Worm (Caenorhabditis elegans): ENCODE data around the gene D1005.10.
A peak's percentile ranks its signal among the peaks of the same experiment; 100 is the strongest.

The D1005.10 gene

DNA sequence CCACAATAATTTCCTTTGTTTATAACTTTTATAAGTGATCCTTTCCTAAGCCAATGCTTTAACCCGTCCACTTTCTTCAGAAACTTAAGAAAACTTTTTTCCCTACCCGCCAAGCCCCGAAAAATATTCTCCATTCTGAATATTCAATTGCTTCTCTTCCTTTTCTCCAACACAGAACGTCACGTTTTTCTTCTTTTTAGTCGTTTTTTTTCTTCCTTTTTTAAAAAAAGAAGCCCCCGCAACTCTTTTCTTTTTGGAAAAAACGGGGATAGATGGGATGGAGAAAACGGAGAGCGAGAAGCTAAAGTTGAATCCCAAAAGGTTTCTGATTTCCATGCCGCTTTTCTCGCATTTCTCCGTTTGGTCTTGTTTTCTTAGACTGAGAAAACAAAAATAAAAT is 7.4 kb downstream of the D1005.10 start:
- TF ChIP-seq skn-1 (tag; optimal IDR thresholded peaks at IDR 0.05) (no peak), nfya-1 (tag; optimal IDR thresholded peaks at IDR 0.05; ENCODE audit: insufficient read depth) (peak; percentile 14), fkh-10 (GFP tag; optimal IDR thresholded peaks at IDR 0.05) (peak; percentile 49), elt-3 (tag; optimal IDR thresholded peaks at IDR 0.05) (no peak)

DNA sequence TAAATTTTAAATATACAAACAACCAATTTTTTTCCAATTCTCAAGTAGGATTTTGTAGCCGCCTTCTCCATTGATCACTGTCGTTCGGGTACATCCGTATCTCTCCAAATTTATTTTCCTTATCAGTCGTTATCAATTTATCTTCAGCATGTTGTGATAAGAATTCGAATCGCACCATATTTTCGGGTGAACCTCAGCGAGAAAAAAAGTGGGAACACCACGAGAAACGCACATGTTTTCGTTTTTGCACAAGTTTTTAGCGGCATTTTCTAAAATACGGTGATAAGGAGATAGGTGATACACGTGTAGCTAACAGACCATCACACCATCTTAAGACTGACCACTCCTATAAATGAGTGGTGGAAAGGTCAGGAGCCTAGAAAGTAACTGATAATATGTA is 8.1 kb downstream of the D1005.10 start:
- TF ChIP-seq ceh-28 (tag; optimal IDR thresholded peaks at IDR 0.05) (peak; percentile 7), elt-1 (tag; optimal IDR thresholded peaks at IDR 0.05) (no peak), unc-39 (tag; optimal IDR thresholded peaks at IDR 0.05) (no peak), ama-1 (optimal IDR thresholded peaks at IDR 0.05) (no peak), pha-4 (tag; optimal IDR thresholded peaks at IDR 0.05) (no peak), snpc-4 (tag; optimal IDR thresholded peaks at IDR 0.05) (no peak), ZK546.5 (tag; optimal IDR thresholded peaks at IDR 0.05) (no peak), nhr-28 (tag; optimal IDR thresholded peaks at IDR 0.05) (no peak), elt-3 (tag; optimal IDR thresholded peaks at IDR 0.05) (peak; percentile 80 to 97 (median 91)), pqm-1 (tag; optimal IDR thresholded peaks at IDR 0.05) (peak; percentile 92), daf-12 (tag; optimal IDR thresholded peaks at IDR 0.05) (no peak), fos-1 (tag; optimal IDR thresholded peaks at IDR 0.05) (no peak), nhr-67 (tag; optimal IDR thresholded peaks at IDR 0.05) (no peak), nfya-1 (tag; optimal IDR thresholded peaks at IDR 0.05; ENCODE audit: insufficient read depth) (peak; percentile 10), tbx-2 (tag; optimal IDR thresholded peaks at IDR 0.05) (no peak), nhr-76 (tag; optimal IDR thresholded peaks at IDR 0.05) (no peak), eor-1 (tag; optimal IDR thresholded peaks at IDR 0.05) (no peak), skn-1 (tag; optimal IDR thresholded peaks at IDR 0.05) (no peak), jun-1 (tag; optimal IDR thresholded peaks at IDR 0.05) (peak; percentile 74), lsy-12 (tag; optimal IDR thresholded peaks at IDR 0.05) (no peak), egl-5 (tag; optimal IDR thresholded peaks at IDR 0.05) (no peak), R02D3.7 (tag; optimal IDR thresholded peaks at IDR 0.05) (peak; percentile 31), nhr-11 (tag; optimal IDR thresholded peaks at IDR 0.05) (no peak), elt-2 (tag; optimal IDR thresholded peaks at IDR 0.05) (peak; percentile 96), egl-27 (tag; optimal IDR thresholded peaks at IDR 0.05) (peak; percentile 26), lin-15B (tag; optimal IDR thresholded peaks at IDR 0.05) (no peak), nhr-23 (tag; optimal IDR thresholded peaks at IDR 0.05) (peak; percentile 58), aly-2 (tag; optimal IDR thresholded peaks at IDR 0.05) (no peak), mdl-1 (tag; optimal IDR thresholded peaks at IDR 0.05) (peak; percentile 7), nhr-43 (tag; optimal IDR thresholded peaks at IDR 0.05; ENCODE audit: poor library complexity, severe bottlenecking) (peak; percentile 65)

ce11 chrX:1476005-1476404 is 10.0 kb downstream of the D1005.10 start:
- TF ChIP-seq nhr-67 (tag; optimal IDR thresholded peaks at IDR 0.05) (no peak), mml-1 (tag; optimal IDR thresholded peaks at IDR 0.05) (no peak), nhr-23 (tag; optimal IDR thresholded peaks at IDR 0.05) (no peak), snpc-4 (tag; optimal IDR thresholded peaks at IDR 0.05) (no peak), aly-2 (tag; optimal IDR thresholded peaks at IDR 0.05) (no peak), nhr-43 (tag; optimal IDR thresholded peaks at IDR 0.05; ENCODE audit: poor library complexity, severe bottlenecking) (no peak), fkh-10 (GFP tag; optimal IDR thresholded peaks at IDR 0.05) (no peak), hmg-11 (tag; optimal IDR thresholded peaks at IDR 0.05) (no peak), lin-39 (tag; optimal IDR thresholded peaks at IDR 0.05) (no peak), fos-1 (tag; optimal IDR thresholded peaks at IDR 0.05) (no peak), ztf-11 (tag; optimal IDR thresholded peaks at IDR 0.05) (no peak), pqm-1 (tag; optimal IDR thresholded peaks at IDR 0.05) (no peak), skn-1 (tag; optimal IDR thresholded peaks at IDR 0.05) (no peak), unc-62 (GFP tag; optimal IDR thresholded peaks at IDR 0.05) (no peak), pha-4 (tag; optimal IDR thresholded peaks at IDR 0.05) (no peak), elt-3 (tag; optimal IDR thresholded peaks at IDR 0.05) (no peak), nhr-237 (tag; optimal IDR thresholded peaks at IDR 0.05) (no peak), zag-1 (tag; optimal IDR thresholded peaks at IDR 0.05) (no peak), egl-27 (tag; optimal IDR thresholded peaks at IDR 0.05) (no peak)

ce11 chrX:1473794-1474193 is 12.2 kb downstream of the D1005.10 start:
- TF ChIP-seq elt-3 (tag; optimal IDR thresholded peaks at IDR 0.05) (no peak), ama-1 (optimal IDR thresholded peaks at IDR 0.05) (no peak), nhr-67 (tag; optimal IDR thresholded peaks at IDR 0.05) (no peak), nhr-28 (tag; optimal IDR thresholded peaks at IDR 0.05) (no peak), jun-1 (tag; optimal IDR thresholded peaks at IDR 0.05) (no peak), nhr-237 (tag; optimal IDR thresholded peaks at IDR 0.05) (no peak)
